Fruit fly (Drosophila melanogaster) whole organism, prepupa: Measurements from ENCODE around the gene Gr98b.

Source experiments
- Blimp-1 ChIP-seq: fragments of 200-800 bp; sonication (Bioruptor generic); optimal IDR thresholded peaks from 3 replicates; lab custom pipeline; 2017; ENCODE audit warnings: missing biosample characterization, missing genetic modification characterization, mild to moderate bottlenecking, moderate library complexity, missing genetic modification reagents
- CG10631 ChIP-seq: fragments of 200-800 bp; sonication (Bioruptor generic); optimal IDR thresholded peaks from 2 replicates; lab custom pipeline; 2016; ENCODE audit warnings: missing biosample characterization, missing genetic modification characterization
- CG10669 ChIP-seq: fragments of 200-800 bp; sonication (Bioruptor generic); optimal IDR thresholded peaks from 3 replicates; lab custom pipeline; 2018; ENCODE audit warnings: missing biosample characterization, mild to moderate bottlenecking, missing genetic modification characterization, moderate library complexity
- CG11762 ChIP-seq: fragments of 200-800 bp; sonication (Bioruptor generic); optimal IDR thresholded peaks from 3 replicates; lab custom pipeline; 2016; ENCODE audit warnings: missing biosample characterization, missing genetic modification characterization; ENCODE audit not compliant: insufficient read depth
- CG11902 ChIP-seq: fragments of 200-800 bp; sonication (Bioruptor generic); optimal IDR thresholded peaks from 3 replicates; lab custom pipeline; 2016; ENCODE audit warnings: missing biosample characterization, missing genetic modification characterization
- CG1621 ChIP-seq: fragments of 200-800 bp; sonication (Bioruptor generic); optimal IDR thresholded peaks from 3 replicates; lab custom pipeline; 2018; ENCODE audit warnings: missing biosample characterization, mild to moderate bottlenecking, missing genetic modification characterization
- CG16779 ChIP-seq: fragments of 200-800 bp; sonication (Bioruptor generic); optimal IDR thresholded peaks from 3 replicates; lab custom pipeline; 2017; ENCODE audit warnings: missing biosample characterization, mild to moderate bottlenecking, missing genetic modification characterization
- CG3032 ChIP-seq: fragments of 200-800 bp; optimal IDR thresholded peaks from 2 replicates; lab custom pipeline; 2019; ENCODE audit warnings: missing biosample characterization, mild to moderate bottlenecking, missing genetic modification characterization, moderate library complexity
- CG32006 ChIP-seq: fragments of 200-800 bp; sonication (Bioruptor generic); optimal IDR thresholded peaks from 3 replicates; lab custom pipeline; 2017; ENCODE audit warnings: missing biosample characterization, mild to moderate bottlenecking, missing genetic modification characterization
- CG34406 ChIP-seq: fragments of 200-800 bp; sonication (Bioruptor generic); optimal IDR thresholded peaks from 3 replicates; lab custom pipeline; 2016; ENCODE audit warnings: missing biosample characterization, missing genetic modification characterization
- CG3919 ChIP-seq: fragments of 200-800 bp; sonication (Bioruptor generic); optimal IDR thresholded peaks from 3 replicates; lab custom pipeline; 2016; ENCODE audit warnings: missing biosample characterization, missing genetic modification characterization
- CG4318 ChIP-seq: fragments of 200-800 bp; sonication (Bioruptor generic); optimal IDR thresholded peaks from 3 replicates; lab custom pipeline; 2017; ENCODE audit warnings: missing biosample characterization, mild to moderate bottlenecking, missing genetic modification characterization
- CG6163 ChIP-seq: fragments of 200-800 bp; sonication (Bioruptor generic); IDR thresholded peaks from 3 replicates; pipeline ENCODE4 v1.3.6; 2022; ENCODE audit warnings: missing biosample characterization, missing genetic modification characterization
- CG6276 ChIP-seq: fragments of 200-800 bp; sonication (Bioruptor generic); optimal IDR thresholded peaks from 2 replicates; lab custom pipeline; 2017; ENCODE audit warnings: missing biosample characterization, mild to moderate bottlenecking, missing genetic modification characterization
- CG6808 ChIP-seq: fragments of 200-800 bp; sonication (Bioruptor generic); optimal IDR thresholded peaks from 3 replicates; lab custom pipeline; 2017; ENCODE audit warnings: missing biosample characterization, missing genetic modification characterization, mild to moderate bottlenecking, moderate library complexity, missing genetic modification reagents
- CG7368 ChIP-seq: fragments of 200-800 bp; sonication (Bioruptor generic); optimal IDR thresholded peaks from 3 replicates; lab custom pipeline; 2016; ENCODE audit warnings: missing biosample characterization, missing genetic modification characterization
- CG8319 ChIP-seq: fragments of 200-800 bp; sonication (Bioruptor generic); optimal IDR thresholded peaks from 3 replicates; lab custom pipeline; 2016; ENCODE audit warnings: missing biosample characterization, missing genetic modification characterization
- CG8632 ChIP-seq: fragments of 200-800 bp; sonication (Bioruptor generic); optimal IDR thresholded peaks from 3 replicates; lab custom pipeline; 2016; ENCODE audit warnings: missing biosample characterization, missing genetic modification characterization
- CG9139 ChIP-seq: fragments of 200-800 bp; sonication (Bioruptor generic); optimal IDR thresholded peaks from 3 replicates; lab custom pipeline; 2017; ENCODE audit warnings: missing biosample characterization, mild to moderate bottlenecking, missing genetic modification characterization
- Eip78C ChIP-seq: fragments of 200-800 bp; sonication (Bioruptor generic); peaks from one replicate; lab custom pipeline; 2016; ENCODE audit warnings: missing biosample characterization, missing genetic modification characterization
- Eip93F ChIP-seq: fragments of 200-800 bp; sonication (Bioruptor generic); optimal IDR thresholded peaks from 2 replicates; lab custom pipeline; 2016; ENCODE audit warnings: missing biosample characterization, mild to moderate bottlenecking, missing genetic modification characterization
- Ets21C ChIP-seq: fragments of 200-800 bp; sonication (Bioruptor generic); optimal IDR thresholded peaks from 3 replicates; lab custom pipeline; 2016; ENCODE audit warnings: missing biosample characterization, missing genetic modification characterization
- Ets96B ChIP-seq: fragments of 200-800 bp; optimal IDR thresholded peaks from 2 replicates; lab custom pipeline; 2019; ENCODE audit warnings: missing biosample characterization, mild to moderate bottlenecking, missing genetic modification characterization, moderate library complexity
- Hr38 ChIP-seq: sonication (Bioruptor generic); optimal IDR thresholded peaks from 2 replicates; lab custom pipeline; 2016; ENCODE audit warnings: missing biosample characterization, missing genetic modification characterization
- Hr39 ChIP-seq: fragments of 200-800 bp; sonication (Bioruptor generic); optimal IDR thresholded peaks from 2 replicates; lab custom pipeline; 2016; ENCODE audit warnings: missing biosample characterization, missing genetic modification characterization
- Lpt ChIP-seq: fragments of 200-800 bp; sonication (Bioruptor generic); optimal IDR thresholded peaks from 3 replicates; lab custom pipeline; 2016; ENCODE audit warnings: missing biosample characterization, missing genetic modification characterization
- OdsH ChIP-seq: fragments of 200-800 bp; sonication (Bioruptor generic); optimal IDR thresholded peaks from 3 replicates; lab custom pipeline; 2016; ENCODE audit warnings: missing biosample characterization, missing genetic modification characterization
- Smox ChIP-seq: fragments of 200-800 bp; sonication (Bioruptor generic); optimal IDR thresholded peaks from 3 replicates; lab custom pipeline; 2016; ENCODE audit warnings: missing biosample characterization, missing genetic modification characterization
- acj6 ChIP-seq: fragments of 200-800 bp; sonication (Bioruptor generic); optimal IDR thresholded peaks from 3 replicates; lab custom pipeline; 2016; ENCODE audit warnings: missing biosample characterization, missing genetic modification characterization
- cyc ChIP-seq: fragments of 200-800 bp; sonication (Bioruptor generic); optimal IDR thresholded peaks from 3 replicates; lab custom pipeline; 2016; ENCODE audit warnings: missing biosample characterization, missing genetic modification characterization
- dac ChIP-seq: fragments of 200-800 bp; sonication (Bioruptor generic); optimal IDR thresholded peaks from 2 replicates; lab custom pipeline; 2017; ENCODE audit warnings: missing biosample characterization, mild to moderate bottlenecking, missing genetic modification characterization
- eg ChIP-seq: fragments of 200-800 bp; sonication (Bioruptor generic); IDR thresholded peaks from 3 replicates; pipeline ENCODE4 v1.3.6; 2022; ENCODE audit warnings: missing biosample characterization, missing genetic modification characterization
- esn ChIP-seq: fragments of 200-800 bp; sonication (Bioruptor generic); optimal IDR thresholded peaks from 2 replicates; lab custom pipeline; 2016; ENCODE audit warnings: missing biosample characterization, mild to moderate bottlenecking, missing genetic modification characterization, moderate library complexity
- fd59A ChIP-seq: fragments of 200-800 bp; sonication (Bioruptor generic); optimal IDR thresholded peaks from 2 replicates; lab custom pipeline; 2017; ENCODE audit warnings: missing biosample characterization, mild to moderate bottlenecking, missing genetic modification characterization, missing genetic modification reagents
- fd85E ChIP-seq: fragments of 200-800 bp; sonication (Bioruptor generic); optimal IDR thresholded peaks from 3 replicates; lab custom pipeline; 2016; ENCODE audit warnings: missing biosample characterization, missing genetic modification characterization
- fkh ChIP-seq: fragments of 200-800 bp; sonication (Bioruptor generic); optimal IDR thresholded peaks from 3 replicates; lab custom pipeline; 2017; ENCODE audit warnings: missing biosample characterization, mild to moderate bottlenecking, missing genetic modification characterization, moderate library complexity
- lz ChIP-seq: fragments of 200-800 bp; sonication (Bioruptor generic); optimal IDR thresholded peaks from 3 replicates; lab custom pipeline; 2016; ENCODE audit warnings: missing biosample characterization, missing genetic modification characterization
- net ChIP-seq: fragments of 200-800 bp; sonication (Bioruptor generic); optimal IDR thresholded peaks from 3 replicates; lab custom pipeline; 2016; ENCODE audit warnings: missing biosample characterization, missing genetic modification characterization
- pdm3 ChIP-seq: fragments of 200-800 bp; sonication (Bioruptor generic); optimal IDR thresholded peaks from 3 replicates; lab custom pipeline; 2016; ENCODE audit warnings: missing biosample characterization, missing genetic modification characterization
- salr ChIP-seq, 2 experiments: fragments of 200-800 bp; sonication (Bioruptor generic); optimal IDR thresholded peaks; 3 replicates each; lab custom pipeline; 2016 to 2018; ENCODE audit warnings: missing biosample characterization in 2 of 2, missing genetic modification characterization in 2 of 2, mild to moderate bottlenecking in 1 of 2
- spab ChIP-seq: fragments of 200-800 bp; sonication (Bioruptor generic); optimal IDR thresholded peaks from 2 replicates; lab custom pipeline; 2017; ENCODE audit warnings: missing biosample characterization, mild to moderate bottlenecking, missing genetic modification characterization, missing genetic modification reagents
- ss ChIP-seq, 2 experiments: fragments of 200-800 bp; sonication (Bioruptor generic); optimal IDR thresholded peaks; 2 replicates in 1 of 2; 3 replicates in 1 of 2; lab custom pipeline; 2017 to 2018; ENCODE audit warnings: mild to moderate bottlenecking in 2 of 2, missing biosample characterization in 2 of 2, missing genetic modification characterization in 2 of 2, moderate library complexity in 1 of 2
- svp ChIP-seq: fragments of 200-800 bp; sonication (Bioruptor generic); peaks from one replicate; lab custom pipeline; 2016; ENCODE audit warnings: missing biosample characterization, missing genetic modification characterization
- topi ChIP-seq: fragments of 200-800 bp; sonication (Bioruptor generic); optimal IDR thresholded peaks from 3 replicates; lab custom pipeline; 2016; ENCODE audit warnings: missing biosample characterization, missing genetic modification characterization

Gene Gr98b

dm6 chr3R:27556972-27557371, 14.7 kb downstream of the Gr98b start (continued):
- TF ChIP-seq Ets21C (GFP tag; lab: Kevin White, UChicago) (peak; percentile 18), CG34406 (GFP tag; lab: Kevin White, UChicago) (peak; percentile 40), eg (GFP tag; lab: Robert Waterston, UW) (peak; percentile 88), CG11762 (GFP tag; lab: Kevin White, UChicago) (peak; percentile 31), dac (peak; percentile 2), CG4318 (GFP tag; lab: Kevin White, UChicago) (no peak), CG10631 (peak; percentile 47), pdm3 (GFP tag; lab: Kevin White, UChicago) (peak; percentile 67), CG8319 (peak; percentile 31), CG10669 (peak; percentile 42), net (peak; percentile 44), Blimp-1 (GFP tag; lab: Kevin White, UChicago) (peak; percentile 18), OdsH (GFP tag; lab: Kevin White, UChicago) (peak; percentile 65), CG1621 (no peak), CG32006 (peak; percentile 72), ss (GFP tag; optimal IDR thresholded peaks at IDR 0.05; lab: Kevin White, UChicago) (no peak), fd59A (no peak), lz (peak; percentile 35), CG9139 (GFP tag; lab: Kevin White, UChicago) (no peak), Eip93F (GFP tag; lab: Kevin White, UChicago) (no peak), fd85E (GFP tag; lab: Kevin White, UChicago) (no peak), svp (GFP tag; lab: Kevin White, UChicago) (no peak), Ets96B (tag; lab: Kevin White, UChicago) (peak; percentile 43), spab (GFP tag; lab: Kevin White, UChicago) (no peak), CG6808 (GFP tag; lab: Kevin White, UChicago) (no peak), salr (GFP tag; optimal IDR thresholded peaks at IDR 0.05; lab: Kevin White, UChicago) (peak in 1 of 2 experiments; percentile 45), Smox (GFP tag; lab: Kevin White, UChicago) (no peak), CG6276 (peak; percentile 59), CG11902 (peak; percentile 52), CG3032 (tag; lab: Kevin White, UChicago) (peak; percentile 18), Lpt (GFP tag; lab: Kevin White, UChicago) (peak; percentile 66), CG16779 (tag; lab: Kevin White, UChicago) (no peak), Hr39 (GFP tag; lab: Kevin White, UChicago) (peak; percentile 55), CG8632 (GFP tag; lab: Kevin White, UChicago) (peak; percentile 15), fkh (no peak), CG7368 (GFP tag; lab: Kevin White, UChicago) (peak; percentile 43), acj6 (GFP tag; lab: Kevin White, UChicago) (peak; percentile 66), Hr38 (GFP tag; lab: Kevin White, UChicago) (no peak)

- TF ChIP-seq Blimp-1 (GFP tag; lab: Kevin White, UChicago) (no peak), Eip78C (GFP tag; lab: Kevin White, UChicago) (peak; percentile 68), acj6 (GFP tag; lab: Kevin White, UChicago) (no peak), svp (GFP tag; lab: Kevin White, UChicago) (peak; percentile 59), Ets96B (tag; lab: Kevin White, UChicago) (peak; percentile 5), cyc (GFP tag; lab: Kevin White, UChicago) (no peak), esn (peak; percentile 19), CG3919 (GFP tag; lab: Kevin White, UChicago) (no peak), CG10669 (peak; percentile 11), CG6163 (GFP tag; lab: Robert Waterston, UW) (0 out of 3 replicates have a peak, but pooled peaks have one; percentile 29), topi (GFP tag; lab: Kevin White, UChicago) (peak; percentile 0)
These were observed 15.8 kb downstream of the Gr98b start for dm6 chr3R:27557970-27558659.
